Worm (Caenorhabditis elegans): ENCODE data around the gene hsp-75.

Gene hsp-75

ce11 chrIII:7272828-7273227 lies 46.3 kb upstream of the hsp-75 start (continued):
- TF ChIP-seq nhr-76 (tag; optimal IDR thresholded peaks at IDR 0.05) (no peak), jun-1 (tag; optimal IDR thresholded peaks at IDR 0.05) (no peak), Y116A8C.19 (tag; optimal IDR thresholded peaks at IDR 0.05; ENCODE audit: borderline replicate concordance) (no peak), swsn-7 (tag; optimal IDR thresholded peaks at IDR 0.05) (peak; percentile 37), snpc-4 (tag; optimal IDR thresholded peaks at IDR 0.05) (no peak), sptf-1 (tag; optimal IDR thresholded peaks at IDR 0.05) (no peak), nhr-19 (GFP tag; conservative IDR thresholded peaks at IDR 0.05) (peak; percentile 79), aha-1 (tag; optimal IDR thresholded peaks at IDR 0.05) (no peak), blmp-1 (tag; optimal IDR thresholded peaks at IDR 0.05) (peak; percentile 96), efl-3 (GFP tag; optimal IDR thresholded peaks at IDR 0.05) (no peak), pqm-1 (tag; optimal IDR thresholded peaks at IDR 0.05) (no peak), zag-1 (tag; optimal IDR thresholded peaks at IDR 0.05) (no peak), mdl-1 (tag; optimal IDR thresholded peaks at IDR 0.05) (peak in 1 of 2 experiments; percentile 84), alr-1 (tag; optimal IDR thresholded peaks at IDR 0.05; ENCODE audit: borderline replicate concordance) (no peak), dsc-1 (tag; optimal IDR thresholded peaks at IDR 0.05) (no peak), zip-4 (GFP tag; optimal IDR thresholded peaks at IDR 0.05) (no peak), lin-14 (GFP tag; optimal IDR thresholded peaks at IDR 0.05) (peak; percentile 87), ets-5 (GFP tag; IDR thresholded peaks at IDR 0.05) (no peak), C16A3.4 (tag; optimal IDR thresholded peaks at IDR 0.05) (peak; percentile 21), ceh-82 (tag; optimal IDR thresholded peaks at IDR 0.05) (peak in 1 of 3 experiments; percentile 8), rnt-1 (tag; optimal IDR thresholded peaks at IDR 0.05) (peak; percentile 27), nhr-47 (tag; optimal IDR thresholded peaks at IDR 0.05) (peak; percentile 56), nhr-20 (tag; optimal IDR thresholded peaks at IDR 0.05) (peak; percentile 97), C34B4.2 (tag; optimal IDR thresholded peaks at IDR 0.05) (no peak)

ce11 chrIII:7272088-7272487 lies 45.6 kb upstream of the hsp-75 start:
- TF ChIP-seq tbx-2 (tag; optimal IDR thresholded peaks at IDR 0.05), result peak; percentile 39
- peak in 1 of 2 experiments; percentile 58 for TF ChIP-seq ztf-11 (tag; optimal IDR thresholded peaks at IDR 0.05)
- TF ChIP-seq nhr-85 (tag), result peak; percentile 92
- no peak for TF ChIP-seq alr-1 (tag; optimal IDR thresholded peaks at IDR 0.05; ENCODE audit: borderline replicate concordance)
- TF ChIP-seq nhr-47 (tag; optimal IDR thresholded peaks at IDR 0.05), result peak; percentile 55
- TF ChIP-seq nhr-90 (tag; optimal IDR thresholded peaks at IDR 0.05; ENCODE audit: poor library complexity), result peak; percentile 57
- TF ChIP-seq blmp-1 (tag; optimal IDR thresholded peaks at IDR 0.05), result peak; percentile 29
- TF ChIP-seq lsy-2 (tag; optimal IDR thresholded peaks at IDR 0.05), result peak; percentile 38 to 61
- TF ChIP-seq hlh-17 (GFP tag; optimal IDR thresholded peaks at IDR 0.05; ENCODE audit: borderline replicate concordance), result no peak
- peak; percentile 47 for TF ChIP-seq rnt-1 (tag; optimal IDR thresholded peaks at IDR 0.05)
- no peak for TF ChIP-seq zip-4 (GFP tag; optimal IDR thresholded peaks at IDR 0.05)
- no peak for TF ChIP-seq mab-9 (GFP tag; IDR thresholded peaks at IDR 0.05)
- peak; percentile 4 for TF ChIP-seq efl-3 (GFP tag; optimal IDR thresholded peaks at IDR 0.05)
- TF ChIP-seq elt-3 (tag; optimal IDR thresholded peaks at IDR 0.05), result peak in 1 of 6 experiments; percentile 6
- peak; percentile 93 for TF ChIP-seq lin-14 (GFP tag; optimal IDR thresholded peaks at IDR 0.05)
- TF ChIP-seq C16A3.4 (tag; optimal IDR thresholded peaks at IDR 0.05), result peak; percentile 21
- TF ChIP-seq snpc-4 (tag; optimal IDR thresholded peaks at IDR 0.05), result peak; percentile 2
- TF ChIP-seq nhr-20 (tag; optimal IDR thresholded peaks at IDR 0.05), result peak; percentile 84
- TF ChIP-seq pax-3 (tag; optimal IDR thresholded peaks at IDR 0.05), result peak; percentile 41
- TF ChIP-seq pqm-1 (tag; optimal IDR thresholded peaks at IDR 0.05), result no peak
- TF ChIP-seq snu-23 (GFP tag; optimal IDR thresholded peaks at IDR 0.05), result peak; percentile 76
- TF ChIP-seq ces-1 (GFP tag; optimal IDR thresholded peaks at IDR 0.05), result no peak
- peak; percentile 84 for TF ChIP-seq nhr-71 (tag; optimal IDR thresholded peaks at IDR 0.05)
- TF ChIP-seq dpl-1 (GFP tag; optimal IDR thresholded peaks at IDR 0.05), result peak; percentile 24 to 58 (median 58)
- peak; percentile 50 for TF ChIP-seq unc-86 (tag; optimal IDR thresholded peaks at IDR 0.05)
- TF ChIP-seq F16B12.6 (tag; optimal IDR thresholded peaks at IDR 0.05), result no peak
- peak; percentile 24 for TF ChIP-seq irx-1 (tag; optimal IDR thresholded peaks at IDR 0.05)
- TF ChIP-seq vab-15 (tag; optimal IDR thresholded peaks at IDR 0.05), result no peak
- no peak for TF ChIP-seq nhr-28 (tag; optimal IDR thresholded peaks at IDR 0.05)
- TF ChIP-seq sox-4 (tag; optimal IDR thresholded peaks at IDR 0.05), result no peak
- peak; percentile 44 for TF ChIP-seq xbp-1 (tag; optimal IDR thresholded peaks at IDR 0.05)
- TF ChIP-seq ceh-88 (GFP tag; IDR thresholded peaks at IDR 0.05), result 0 out of 2 replicates have a peak, but pooled peaks have one; percentile 32
- peak; percentile 56 for TF ChIP-seq lir-3 (tag; optimal IDR thresholded peaks at IDR 0.05; ENCODE audit: poor library complexity)
- no peak for TF ChIP-seq hpl-2 (GFP tag; optimal IDR thresholded peaks at IDR 0.05)
- TF ChIP-seq jun-1 (tag; optimal IDR thresholded peaks at IDR 0.05), result peak; percentile 9
- peak; percentile 36 to 67 for TF ChIP-seq lin-35 (GFP tag; optimal IDR thresholded peaks at IDR 0.05)
- TF ChIP-seq nhr-19 (GFP tag; conservative IDR thresholded peaks at IDR 0.05), result peak; percentile 68
- no peak for TF ChIP-seq nhr-76 (tag; optimal IDR thresholded peaks at IDR 0.05)

Measured in whole organism, L1 larva.